Worm (Caenorhabditis elegans) whole organism, dauer: Measurements from ENCODE around the gene T28F3.5.

Experiments used
- unc-62 ChIP-seq: sonication (generic microtip); optimal IDR thresholded peaks from 2 replicates; lab custom pipeline; 2017; ENCODE audit warnings: missing biosample characterization, missing genetic modification reagents, missing genetic modification characterization

Gene T28F3.5

ce11 chrIV:17269042-17269441, 25.5 kb upstream of the T28F3.5 start, which contains the start of gene atgp-1:
Gene atgp-1 (plus strand): TSS chrIV:17269342.
- no peak for TF ChIP-seq unc-62 (GFP tag; lab: Kevin White, UChicago)

- TF ChIP-seq unc-62 (GFP tag; lab: Kevin White, UChicago): no peak
These were observed 24.9 kb upstream of the T28F3.5 start for ce11 chrIV:17269702-17270101.

ce11 chrIV:17273602-17274110, 20.9 kb upstream of the T28F3.5 start, which contains the start of gene gln-5:
Gene gln-5 (minus strand): TSS chrIV:17273652.
- TF ChIP-seq unc-62 (GFP tag; lab: Kevin White, UChicago): no peak

ce11 chrIV:17275281-17275680, 19.3 kb upstream of the T28F3.5 start, which contains the start of gene lhfp-4:
Gene lhfp-4 (plus strand): TSS chrIV:17275581.
- TF ChIP-seq unc-62 (GFP tag; lab: Kevin White, UChicago): no peak

ce11 chrIV:17276705-17277458, 17.7 kb upstream of the T28F3.5 start, which contains the start of gene clec-196:
Gene clec-196 (plus strand): TSS chrIV:17276956.
- no peak for TF ChIP-seq unc-62 (GFP tag; lab: Kevin White, UChicago)

- no peak for TF ChIP-seq unc-62 (GFP tag; lab: Kevin White, UChicago)
These were observed 17.0 kb upstream of the T28F3.5 start for ce11 chrIV:17277459-17278173.

- no peak for TF ChIP-seq unc-62 (GFP tag; lab: Kevin White, UChicago)
These were observed 16.2 kb upstream of the T28F3.5 start for ce11 chrIV:17278363-17278762.

- TF ChIP-seq unc-62 (GFP tag; lab: Kevin White, UChicago): no peak
These were observed 15.6 kb upstream of the T28F3.5 start, which contains the start of gene hsp-1 for ce11 chrIV:17278861-17279591. Gene hsp-1 (plus strand): TSS chrIV:17278959.

ce11 chrIV:17279592-17280440, 14.8 kb upstream of the T28F3.5 start:
- TF ChIP-seq unc-62 (GFP tag; lab: Kevin White, UChicago): no peak

- TF ChIP-seq unc-62 (GFP tag; lab: Kevin White, UChicago): no peak
These were observed 14.1 kb upstream of the T28F3.5 start for ce11 chrIV:17280441-17280939.

ce11 chrIV:17281060-17282021, 13.2 kb upstream of the T28F3.5 start:
- TF ChIP-seq unc-62 (GFP tag; lab: Kevin White, UChicago): no peak

ce11 chrIV:17284099-17284498, 10.5 kb upstream of the T28F3.5 start, which contains the start of gene nra-1:
Gene nra-1 (minus strand): TSS chrIV:17284199.
- TF ChIP-seq unc-62 (GFP tag; lab: Kevin White, UChicago): no peak

ce11 chrIV:17285263-17285662, 9.3 kb upstream of the T28F3.5 start:
- TF ChIP-seq unc-62 (GFP tag; lab: Kevin White, UChicago): no peak
